Worm (Caenorhabditis elegans): ENCODE measurements around the gene D1005.4.

ce11 chrX:1464699-1465098 lies 20.9 kb downstream of the D1005.4 start, which contains the start of gene D1005.6:
- no peak for TF ChIP-seq cog-1 (tag; optimal IDR thresholded peaks at IDR 0.05)
- TF ChIP-seq klf-2 (GFP tag; conservative IDR thresholded peaks at IDR 0.05) = no peak
- TF ChIP-seq flt-1 (GFP tag; IDR thresholded peaks at IDR 0.05) = no peak
- no peak for TF ChIP-seq med-1 (GFP tag; optimal IDR thresholded peaks at IDR 0.05; ENCODE audit: insufficient read depth)

Data from whole organism, midembryonic.